Worm (Caenorhabditis elegans) whole organism, young adult: ENCODE measurements around the gene popl-1.

Source experiments
- B0035.1 ChIP-seq: sonication (generic microtip); optimal IDR thresholded peaks from 2 replicates; lab custom pipeline; 2016; ENCODE audit warnings: missing genetic modification characterization, mild to moderate bottlenecking, missing compliant biosample characterization, missing genotype, missing genetic modification reagents
- B0336.3 ChIP-seq: fragments of 200-800 bp; sonication (Bioruptor generic); IDR thresholded peaks from 2 replicates; pipeline ENCODE4 v1.3.6; 2022; ENCODE audit warnings: missing genetic modification characterization, missing compliant biosample characterization
- C06A6.2 ChIP-seq: fragments of 200-800 bp; sonication (Bioruptor generic); conservative IDR thresholded peaks from 2 replicates; pipeline ENCODE4 v1.3.6; 2022; ENCODE audit warnings: missing genetic modification characterization, missing compliant biosample characterization
- C17E4.6 ChIP-seq: fragments of 200-800 bp; sonication (Bioruptor generic); IDR thresholded peaks from 2 replicates; pipeline ENCODE4 v1.3.6; 2022; ENCODE audit warnings: missing genetic modification reagents, missing genetic modification characterization, missing compliant biosample characterization
- F23B12.7 ChIP-seq: sonication (generic microtip); optimal IDR thresholded peaks from 2 replicates; lab custom pipeline; 2017; ENCODE audit warnings: missing genetic modification characterization, mild to moderate bottlenecking, missing compliant biosample characterization, antibody characterized with exemption, moderate library complexity; ENCODE audit not compliant: insufficient read depth
- F49E8.2 ChIP-seq: sonication (generic microtip); optimal IDR thresholded peaks from 3 replicates; lab custom pipeline; 2017; ENCODE audit warnings: missing genetic modification characterization, mild to moderate bottlenecking, missing compliant biosample characterization, antibody characterized with exemption, moderate library complexity; ENCODE audit not compliant: insufficient read depth
- F57A8.1 ChIP-seq: fragments of 200-800 bp; sonication (Bioruptor generic); optimal IDR thresholded peaks from 2 replicates; lab custom pipeline; 2018; ENCODE audit warnings: mild to moderate bottlenecking, missing genetic modification characterization, moderate library complexity, missing compliant biosample characterization
- T26A5.8 ChIP-seq: sonication (generic microtip); optimal IDR thresholded peaks from 2 replicates; lab custom pipeline; 2016; ENCODE audit warnings: missing genetic modification characterization, missing compliant biosample characterization
- Y53F4B.3 ChIP-seq: fragments of 200-800 bp; sonication (Bioruptor generic); IDR thresholded peaks from 2 replicates; pipeline ENCODE4 v1.3.6; 2022; ENCODE audit warnings: missing genetic modification reagents, missing genetic modification characterization, missing compliant biosample characterization
- Y53G8AR.9 ChIP-seq: fragments of 200-800 bp; sonication (Bioruptor generic); conservative IDR thresholded peaks from 2 replicates; pipeline ENCODE4 v1.3.6; 2022; ENCODE audit warnings: missing genetic modification reagents, missing genetic modification characterization, missing compliant biosample characterization
- Y79H2A.3 ChIP-seq: fragments of 200-800 bp; sonication (Bioruptor generic); conservative IDR thresholded peaks from 2 replicates; pipeline ENCODE4 v1.3.6; 2022; ENCODE audit warnings: missing genetic modification reagents, missing genetic modification characterization, missing compliant biosample characterization
- ZK185.1 ChIP-seq: sonication (generic microtip); optimal IDR thresholded peaks from 2 replicates; lab custom pipeline; 2016; ENCODE audit warnings: mild to moderate bottlenecking, missing genetic modification characterization, missing compliant biosample characterization; ENCODE audit not compliant: poor library complexity, severe bottlenecking
- aptf-3 ChIP-seq: fragments of 200-800 bp; sonication (Bioruptor generic); IDR thresholded peaks from 2 replicates; pipeline ENCODE4 v1.3.6; 2022; ENCODE audit warnings: missing genetic modification characterization, missing compliant biosample characterization
- atf-7 ChIP-seq: sonication (generic microtip); optimal IDR thresholded peaks from 2 replicates; lab custom pipeline; 2017; ENCODE audit warnings: mild to moderate bottlenecking, missing genetic modification characterization, missing compliant biosample characterization
- attf-6 ChIP-seq: fragments of 200-800 bp; sonication (Bioruptor generic); IDR thresholded peaks from 2 replicates; pipeline ENCODE4 v1.3.6; 2022; ENCODE audit warnings: missing genetic modification reagents, missing genetic modification characterization, missing compliant biosample characterization
- bed-2 ChIP-seq: fragments of 200-800 bp; sonication (Bioruptor generic); IDR thresholded peaks from 2 replicates; pipeline ENCODE4 v1.3.6; 2022; ENCODE audit warnings: missing genetic modification reagents, missing genetic modification characterization, missing compliant biosample characterization
- ccch-3 ChIP-seq: fragments of 200-800 bp; sonication (Bioruptor generic); optimal IDR thresholded peaks from 2 replicates; lab custom pipeline; 2018; ENCODE audit warnings: mild to moderate bottlenecking, missing genetic modification characterization, missing compliant biosample characterization
- cebp-1 ChIP-seq, 2 experiments: fragments of 200-800 bp in 1 of 2; sonication (Bioruptor generic) in 1 of 2; sonication (generic microtip) in 1 of 2; IDR thresholded peaks in 1 of 2; optimal IDR thresholded peaks in 1 of 2; 2 replicates each; pipeline versions ENCODE4 v1.3.6 to Lab custom; 2017 to 2022; ENCODE audit warnings: missing compliant biosample characterization in 2 of 2, missing genetic modification characterization in 2 of 2, mild to moderate bottlenecking in 1 of 2, missing genetic modification reagents in 1 of 2, moderate library complexity in 1 of 2
- ceh-100 ChIP-seq: fragments of 200-800 bp; sonication (Bioruptor generic); IDR thresholded peaks from 2 replicates; pipeline ENCODE4 v1.3.6; 2022; ENCODE audit warnings: missing genetic modification reagents, missing genetic modification characterization, missing compliant biosample characterization
- chd-7 ChIP-seq: sonication (generic microtip); optimal IDR thresholded peaks from 2 replicates; lab custom pipeline; 2016; ENCODE audit warnings: mild to moderate bottlenecking, missing genetic modification characterization, moderate library complexity, missing compliant biosample characterization
- dpff-1 ChIP-seq: sonication (generic microtip); optimal IDR thresholded peaks from 2 replicates; lab custom pipeline; 2017; ENCODE audit warnings: mild to moderate bottlenecking, missing genetic modification characterization, missing compliant biosample characterization
- egl-18 ChIP-seq: fragments of 200-800 bp; sonication (Bioruptor generic); IDR thresholded peaks from 2 replicates; pipeline ENCODE4 v1.3.6; 2022; ENCODE audit warnings: missing genetic modification reagents, missing genetic modification characterization, missing compliant biosample characterization
- egrh-3 ChIP-seq: fragments of 200-800 bp; sonication (Bioruptor generic); IDR thresholded peaks from 2 replicates; pipeline ENCODE4 v1.3.6; 2022; ENCODE audit warnings: missing genetic modification reagents, missing genetic modification characterization, missing compliant biosample characterization
- hlh-26 ChIP-seq: fragments of 200-800 bp; sonication (Bioruptor generic); conservative IDR thresholded peaks from 2 replicates; pipeline ENCODE4 v1.3.6; 2022; ENCODE audit warnings: missing genetic modification reagents, missing genetic modification characterization, missing compliant biosample characterization
- hrde-1 ChIP-seq: sonication (generic microtip); optimal IDR thresholded peaks from 2 replicates; lab custom pipeline; 2016; ENCODE audit warnings: missing genetic modification characterization, mild to moderate bottlenecking, missing compliant biosample characterization, moderate library complexity, missing genotype, missing genetic modification reagents, borderline replicate concordance
- let-607 ChIP-seq, 2 experiments: fragments of 200-800 bp in 1 of 2; sonication (Bioruptor generic) in 1 of 2; sonication (generic microtip) in 1 of 2; optimal IDR thresholded peaks; 2 replicates each; lab custom pipeline; 2016 to 2018; ENCODE audit warnings: mild to moderate bottlenecking in 2 of 2, missing compliant biosample characterization in 2 of 2, missing genetic modification characterization in 2 of 2, moderate library complexity in 2 of 2, missing genotype in 1 of 2
- lin-26 ChIP-seq: fragments of 200-800 bp; sonication (Bioruptor generic); IDR thresholded peaks from 2 replicates; pipeline ENCODE4 v1.3.6; 2022; ENCODE audit warnings: missing genetic modification reagents, missing genetic modification characterization, missing compliant biosample characterization
- lin-35 ChIP-seq, 3 experiments: fragments of 150-350 bp in 2 of 3; sonication (generic microtip) in 1 of 3; optimal IDR thresholded peaks; 2 replicates each; lab custom pipeline; 2014 to 2018; ENCODE audit warnings: missing biosample characterization in 3 of 3, missing genetic modification characterization in 3 of 3, missing genetic modification reagents in 3 of 3
- madf-10 ChIP-seq: sonication (generic microtip); optimal IDR thresholded peaks from 2 replicates; lab custom pipeline; 2016; ENCODE audit warnings: mild to moderate bottlenecking, missing genetic modification characterization, missing compliant biosample characterization
- mel-28 ChIP-seq: sonication (generic microtip); optimal IDR thresholded peaks from 2 replicates; lab custom pipeline; 2016; ENCODE audit warnings: borderline replicate concordance, mild to moderate bottlenecking, missing genetic modification characterization, missing compliant biosample characterization
- nfyb-1 ChIP-seq: fragments of 200-800 bp; sonication (Bioruptor generic); IDR thresholded peaks from 2 replicates; pipeline ENCODE4 v1.3.6; 2022; ENCODE audit warnings: missing genetic modification reagents, missing genetic modification characterization, missing compliant biosample characterization
- nhr-120 ChIP-seq: fragments of 200-800 bp; sonication (Bioruptor generic); IDR thresholded peaks from 2 replicates; pipeline ENCODE4 v1.3.6; 2022; ENCODE audit warnings: missing genetic modification characterization, missing compliant biosample characterization
- nhr-179 ChIP-seq: sonication (generic microtip); optimal IDR thresholded peaks from 2 replicates; lab custom pipeline; 2016; ENCODE audit warnings: mild to moderate bottlenecking, missing genetic modification characterization, missing compliant biosample characterization
- nhr-27 ChIP-seq: fragments of 200-800 bp; sonication (Bioruptor generic); optimal IDR thresholded peaks from 2 replicates; lab custom pipeline; 2018; ENCODE audit warnings: mild to moderate bottlenecking, missing genetic modification characterization, moderate library complexity, missing compliant biosample characterization
- nhr-90 ChIP-seq: sonication (generic microtip); optimal IDR thresholded peaks from 2 replicates; lab custom pipeline; 2016; ENCODE audit warnings: missing genotype, mild to moderate bottlenecking, missing genetic modification characterization, missing compliant biosample characterization
- pbrm-1 ChIP-seq: fragments of 200-800 bp; sonication (Bioruptor generic); IDR thresholded peaks from 2 replicates; pipeline ENCODE4 v1.3.6; 2022; ENCODE audit warnings: missing genetic modification reagents, missing genetic modification characterization, missing compliant biosample characterization
- pha-4 ChIP-seq: fragments of 150-350 bp; sonication (generic microtip); optimal IDR thresholded peaks from 2 replicates; lab custom pipeline; 2014; ENCODE audit warnings: missing biosample characterization, missing genetic modification reagents, missing genetic modification characterization
- rcor-1 ChIP-seq: fragments of 200-800 bp; sonication (Bioruptor generic); IDR thresholded peaks from 2 replicates; pipeline ENCODE4 v1.3.6; 2022; ENCODE audit warnings: missing genetic modification reagents, missing genetic modification characterization, missing compliant biosample characterization
- repo-1 ChIP-seq: sonication (generic microtip); optimal IDR thresholded peaks from 2 replicates; lab custom pipeline; 2017; ENCODE audit warnings: mild to moderate bottlenecking, missing genetic modification characterization, missing compliant biosample characterization
- sea-2 ChIP-seq: fragments of 200-800 bp; sonication (Bioruptor generic); IDR thresholded peaks from 2 replicates; pipeline ENCODE4 v1.3.6; 2022; ENCODE audit warnings: missing genetic modification characterization, missing compliant biosample characterization
- snpc-3.4 ChIP-seq: sonication (generic microtip); optimal IDR thresholded peaks from 2 replicates; lab custom pipeline; 2017; ENCODE audit warnings: missing genetic modification characterization, mild to moderate bottlenecking, missing compliant biosample characterization, antibody characterized with exemption, moderate library complexity, missing genotype, missing genetic modification reagents
- sptf-2 ChIP-seq: fragments of 200-800 bp; sonication (Bioruptor generic); optimal IDR thresholded peaks from 2 replicates; lab custom pipeline; 2018; ENCODE audit warnings: mild to moderate bottlenecking, missing genetic modification characterization, missing compliant biosample characterization
- ztf-18 ChIP-seq: sonication (generic microtip); optimal IDR thresholded peaks from 2 replicates; lab custom pipeline; 2016; ENCODE audit warnings: missing genotype, mild to moderate bottlenecking, missing genetic modification characterization, missing compliant biosample characterization
- ztf-25 ChIP-seq: fragments of 200-800 bp; sonication (Bioruptor generic); IDR thresholded peaks from 2 replicates; pipeline ENCODE4 v1.3.6; 2022; ENCODE audit warnings: missing genetic modification reagents, missing genetic modification characterization, missing compliant biosample characterization
- ztf-26 ChIP-seq: sonication (generic microtip); optimal IDR thresholded peaks from 2 replicates; lab custom pipeline; 2017; ENCODE audit warnings: missing genetic modification characterization, missing compliant biosample characterization
- ztf-28 ChIP-seq: fragments of 200-800 bp; sonication (Bioruptor generic); IDR thresholded peaks from 2 replicates; pipeline ENCODE4 v1.3.6; 2022; ENCODE audit warnings: missing genetic modification reagents, missing genetic modification characterization, missing compliant biosample characterization
- ztf-3 ChIP-seq: fragments of 200-800 bp; sonication (Bioruptor generic); optimal IDR thresholded peaks from 2 replicates; lab custom pipeline; 2018; ENCODE audit warnings: mild to moderate bottlenecking, missing genetic modification characterization, missing compliant biosample characterization

popl-1 gene

DNA sequence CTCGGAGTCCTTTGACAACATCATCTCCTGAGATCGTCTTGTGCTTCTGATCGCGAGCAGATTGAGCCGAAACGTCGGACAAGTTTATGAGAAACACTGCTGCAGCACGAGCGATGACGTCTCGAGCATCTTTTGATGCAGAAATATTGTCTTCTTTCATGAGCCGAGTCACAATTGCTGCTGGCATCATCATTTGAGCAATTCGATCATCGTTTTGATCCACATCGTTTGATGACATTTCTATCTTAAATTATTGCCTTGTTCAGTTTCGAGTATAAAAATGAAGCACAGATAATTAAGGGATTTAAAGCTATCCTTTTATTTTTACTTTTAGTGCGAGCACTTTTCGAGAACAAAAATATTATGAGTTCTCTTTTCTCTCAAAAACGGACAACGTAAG, 31.9 kb upstream of the popl-1 start, which contains the start of gene T26A5.8 (continued):
- TF ChIP-seq ztf-26 (peak; percentile 13), attf-6 (GFP tag; lab: Robert Waterston, UW) (peak; percentile 31; the same call in 1 of the 2 replicates), cebp-1 (GFP tag; IDR thresholded peaks at IDR 0.05; lab: Robert Waterston, UW) (no peak), cebp-1 (tag; optimal IDR thresholded peaks at IDR 0.05; lab: Kevin White, UChicago) (peak; percentile 26), ztf-28 (GFP tag; lab: Robert Waterston, UW) (no peak), let-607 (tag; optimal IDR thresholded peaks at IDR 0.05; lab: Kevin White, UChicago) (peak in 1 of 2 experiments; percentile 24), lin-26 (GFP tag; lab: Robert Waterston, UW) (0 out of 2 replicates have a peak, but pooled peaks have one; percentile 56), hrde-1 (tag; lab: Kevin White, UChicago) (peak; percentile 82), B0336.3 (GFP tag; lab: Robert Waterston, UW) (peak; percentile 81), lin-35 (GFP tag; optimal IDR thresholded peaks at IDR 0.05; lab: Kevin White, UChicago) (no peak), ztf-3 (GFP tag; lab: Kevin White, UChicago) (peak; percentile 50), pbrm-1 (no peak; the same call in 1 of the 2 replicates), nhr-27 (no peak), Y53F4B.3 (GFP tag; lab: Robert Waterston, UW) (no peak), sptf-2 (GFP tag; lab: Kevin White, UChicago) (no peak), F49E8.2 (peak; percentile 51), C06A6.2 (GFP tag; lab: Robert Waterston, UW) (no peak), bed-2 (GFP tag; lab: Robert Waterston, UW) (no peak), aptf-3 (GFP tag; lab: Robert Waterston, UW) (no peak), egl-18 (0 out of 2 replicates have a peak, but pooled peaks have one; percentile 42), snpc-3.4 (tag; lab: Kevin White, UChicago) (peak; percentile 73), atf-7 (peak; percentile 33), B0035.1 (tag; lab: Kevin White, UChicago) (no peak), rcor-1 (GFP tag; lab: Robert Waterston, UW) (no peak), nfyb-1 (GFP tag; lab: Robert Waterston, UW) (peak; percentile 56), chd-7 (tag; lab: Kevin White, UChicago) (peak; percentile 5), madf-10 (tag; lab: Kevin White, UChicago) (no peak), pha-4 (tag; lab: Kevin White, UChicago) (no peak), F57A8.1 (no peak), sea-2 (GFP tag; lab: Robert Waterston, UW) (no peak), repo-1 (tag; lab: Kevin White, UChicago) (peak; percentile 44), nhr-179 (tag; lab: Kevin White, UChicago) (no peak), mel-28 (no peak), dpff-1 (tag; lab: Kevin White, UChicago) (no peak), ZK185.1 (tag; lab: Kevin White, UChicago) (peak; percentile 1), Y53G8AR.9 (peak; percentile 77), F23B12.7 (tag; lab: Kevin White, UChicago) (no peak), ztf-18 (tag; lab: Kevin White, UChicago) (no peak), ccch-3 (GFP tag; lab: Kevin White, UChicago) (no peak), nhr-90 (tag; lab: Kevin White, UChicago) (peak; percentile 7), Y79H2A.3 (0 out of 2 replicates have a peak, but pooled peaks have one; percentile 45), C17E4.6 (no peak), ceh-100 (GFP tag; lab: Robert Waterston, UW) (peak; percentile 41; the same call in 1 of the 2 replicates), hlh-26 (GFP tag; lab: Robert Waterston, UW) (no peak), egrh-3 (GFP tag; lab: Robert Waterston, UW) (no peak), ztf-25 (no peak), nhr-120 (0 out of 2 replicates have a peak, but pooled peaks have one; percentile 22), T26A5.8 (tag; lab: Kevin White, UChicago) (no peak)
